Worm (Caenorhabditis elegans) whole organism, late embryonic: ENCODE measurements around the gene M110.3.

Source experiments
- C08G9.2 ChIP-seq: sonication (generic microtip); optimal IDR thresholded peaks from 2 replicates; lab custom pipeline; 2016; ENCODE audit warnings: mild to moderate bottlenecking, missing genetic modification characterization, moderate library complexity, missing compliant biosample characterization
- C38D4.7 ChIP-seq: fragments of 200-800 bp; sonication (Bioruptor generic); optimal IDR thresholded peaks from 2 replicates; lab custom pipeline; 2018; ENCODE audit warnings: mild to moderate bottlenecking, missing genetic modification characterization, moderate library complexity, missing compliant biosample characterization
- F13H6.1 ChIP-seq: sonication (generic microtip); optimal IDR thresholded peaks from 2 replicates; lab custom pipeline; 2016; ENCODE audit warnings: missing genetic modification characterization, missing compliant biosample characterization
- K09A11.1 ChIP-seq: sonication (generic microtip); optimal IDR thresholded peaks from 2 replicates; lab custom pipeline; 2017; ENCODE audit warnings: antibody characterized with exemption, mild to moderate bottlenecking, missing genetic modification characterization, missing compliant biosample characterization; ENCODE audit not compliant: insufficient read depth
- T23F11.4 ChIP-seq: fragments of 200-800 bp; sonication (Bioruptor generic); optimal IDR thresholded peaks from 2 replicates; lab custom pipeline; 2018; ENCODE audit warnings: mild to moderate bottlenecking, missing genetic modification characterization, missing compliant biosample characterization
- Y22D7AL.16 ChIP-seq: sonication (generic microtip); optimal IDR thresholded peaks from 2 replicates; lab custom pipeline; 2016; ENCODE audit warnings: missing genetic modification characterization, missing compliant biosample characterization
- ahr-1 ChIP-seq: sonication (generic microtip); optimal IDR thresholded peaks from 2 replicates; lab custom pipeline; 2016; ENCODE audit warnings: missing genetic modification characterization, missing compliant biosample characterization
- ceh-14 ChIP-seq: sonication (generic microtip); optimal IDR thresholded peaks from 2 replicates; lab custom pipeline; 2016; ENCODE audit warnings: missing genotype, missing genetic modification characterization, missing compliant biosample characterization
- ceh-19 ChIP-seq: fragments of 200-800 bp; sonication (Bioruptor generic); optimal IDR thresholded peaks from 2 replicates; lab custom pipeline; 2018; ENCODE audit warnings: mild to moderate bottlenecking, missing genetic modification characterization, missing compliant biosample characterization
- ceh-2 ChIP-seq: sonication (generic microtip); optimal IDR thresholded peaks from 2 replicates; lab custom pipeline; 2016; ENCODE audit warnings: missing genotype, missing genetic modification characterization, missing compliant biosample characterization
- ceh-24 ChIP-seq: sonication (generic microtip); optimal IDR thresholded peaks from 2 replicates; lab custom pipeline; 2016; ENCODE audit warnings: mild to moderate bottlenecking, missing genetic modification characterization, missing compliant biosample characterization
- ceh-30 ChIP-seq: fragments of 150-350 bp; optimal IDR thresholded peaks from 2 replicates; lab custom pipeline; 2014; ENCODE audit warnings: missing biosample characterization, missing genetic modification characterization
- ceh-45 ChIP-seq: fragments of 200-800 bp; sonication (Bioruptor generic); IDR thresholded peaks from 2 replicates; pipeline ENCODE4 v1.3.6; 2022; ENCODE audit warnings: missing genetic modification reagents, missing genetic modification characterization, missing compliant biosample characterization
- che-1 ChIP-seq: sonication (generic microtip); optimal IDR thresholded peaks from 2 replicates; lab custom pipeline; 2016; ENCODE audit warnings: mild to moderate bottlenecking, missing genetic modification characterization, missing compliant biosample characterization
- dve-1 ChIP-seq: sonication (generic microtip); optimal IDR thresholded peaks from 2 replicates; lab custom pipeline; 2017; ENCODE audit warnings: antibody characterized with exemption, mild to moderate bottlenecking, missing genetic modification characterization, missing compliant biosample characterization
- fax-1 ChIP-seq: sonication (generic microtip); optimal IDR thresholded peaks from 2 replicates; lab custom pipeline; 2016; ENCODE audit warnings: missing genotype, missing genetic modification characterization, missing compliant biosample characterization
- fkh-10 ChIP-seq: fragments of 150-350 bp; optimal IDR thresholded peaks from 2 replicates; lab custom pipeline; 2014; ENCODE audit warnings: missing biosample characterization, missing genetic modification reagents, missing genetic modification characterization
- fkh-6 ChIP-seq: sonication (generic microtip); optimal IDR thresholded peaks from 2 replicates; lab custom pipeline; 2016; ENCODE audit warnings: missing genetic modification characterization, missing compliant biosample characterization
- hlh-13 ChIP-seq: fragments of 200-800 bp; sonication (Bioruptor generic); optimal IDR thresholded peaks from 2 replicates; lab custom pipeline; 2018; ENCODE audit warnings: mild to moderate bottlenecking, missing genetic modification characterization, missing compliant biosample characterization
- hlh-15 ChIP-seq: sonication (generic microtip); optimal IDR thresholded peaks from 2 replicates; lab custom pipeline; 2016; ENCODE audit warnings: missing genetic modification characterization, missing compliant biosample characterization
- hlh-6 ChIP-seq: sonication (generic microtip); optimal IDR thresholded peaks from 2 replicates; lab custom pipeline; 2016; ENCODE audit warnings: missing genotype, missing genetic modification characterization, missing compliant biosample characterization
- hlh-8 ChIP-seq: sonication (generic microtip); optimal IDR thresholded peaks from 2 replicates; lab custom pipeline; 2016; ENCODE audit warnings: missing genotype, missing genetic modification characterization, missing compliant biosample characterization
- lim-6 ChIP-seq: sonication (generic microtip); optimal IDR thresholded peaks from 2 replicates; lab custom pipeline; 2016; ENCODE audit warnings: missing genetic modification characterization, missing compliant biosample characterization
- lin-11 ChIP-seq: fragments of 200-800 bp; sonication (Bioruptor generic); optimal IDR thresholded peaks from 2 replicates; lab custom pipeline; 2018; ENCODE audit warnings: mild to moderate bottlenecking, missing genetic modification characterization, missing compliant biosample characterization
- nfya-1 ChIP-seq: sonication (generic microtip); optimal IDR thresholded peaks from 2 replicates; lab custom pipeline; 2017; ENCODE audit warnings: missing genetic modification characterization, mild to moderate bottlenecking, missing compliant biosample characterization, antibody characterized with exemption, moderate library complexity
- nhr-11 ChIP-seq: fragments of 150-350 bp; optimal IDR thresholded peaks from 2 replicates; lab custom pipeline; 2014; ENCODE audit warnings: missing biosample characterization, missing genetic modification characterization
- nhr-232 ChIP-seq: sonication (generic microtip); optimal IDR thresholded peaks from 2 replicates; lab custom pipeline; 2016; ENCODE audit warnings: missing genetic modification characterization, missing compliant biosample characterization
- odd-2 ChIP-seq: sonication (generic microtip); optimal IDR thresholded peaks from 2 replicates; lab custom pipeline; 2017; ENCODE audit warnings: antibody characterized with exemption, mild to moderate bottlenecking, missing genetic modification characterization, missing compliant biosample characterization
- pax-1 ChIP-seq: fragments of 150-350 bp; optimal IDR thresholded peaks from 2 replicates; lab custom pipeline; 2014; ENCODE audit warnings: missing biosample characterization, missing genetic modification characterization
- pha-2 ChIP-seq: sonication (generic microtip); optimal IDR thresholded peaks from 2 replicates; lab custom pipeline; 2017; ENCODE audit warnings: mild to moderate bottlenecking, missing genetic modification characterization, missing compliant biosample characterization
- sdc-2 ChIP-seq: sonication (generic microtip); optimal IDR thresholded peaks from 2 replicates; lab custom pipeline; 2016; ENCODE audit warnings: missing genotype, missing genetic modification characterization, missing compliant biosample characterization
- syd-9 ChIP-seq: sonication (generic microtip); optimal IDR thresholded peaks from 2 replicates; lab custom pipeline; 2016; ENCODE audit warnings: mild to moderate bottlenecking, missing genetic modification characterization, moderate library complexity, missing compliant biosample characterization
- tbx-2 ChIP-seq: sonication (generic microtip); optimal IDR thresholded peaks from 2 replicates; lab custom pipeline; 2016; ENCODE audit warnings: missing genetic modification characterization, missing compliant biosample characterization
- tbx-7 ChIP-seq: sonication (generic microtip); optimal IDR thresholded peaks from 2 replicates; lab custom pipeline; 2016; ENCODE audit warnings: missing genotype, missing genetic modification characterization, missing compliant biosample characterization
- unc-42 ChIP-seq: sonication (generic microtip); optimal IDR thresholded peaks from 2 replicates; lab custom pipeline; 2016; ENCODE audit warnings: missing genotype, missing genetic modification characterization, missing compliant biosample characterization
- unc-86 ChIP-seq: sonication (generic microtip); optimal IDR thresholded peaks from 2 replicates; lab custom pipeline; 2016; ENCODE audit warnings: missing genetic modification characterization, missing compliant biosample characterization
- zip-5 ChIP-seq: sonication (generic microtip); optimal IDR thresholded peaks from 2 replicates; lab custom pipeline; 2016; ENCODE audit warnings: missing genetic modification characterization, missing compliant biosample characterization
- ztf-16 ChIP-seq: sonication (generic microtip); optimal IDR thresholded peaks from 2 replicates; lab custom pipeline; 2017; ENCODE audit warnings: missing genetic modification characterization, missing compliant biosample characterization

The M110.3 gene

ce11 chrII:8218266-8218665, 1.9 kb upstream of the M110.3 start:
- TF ChIP-seq T23F11.4 (no peak), syd-9 (no peak), odd-2 (tag; lab: Kevin White, UChicago) (no peak), ceh-45 (GFP tag; lab: Robert Waterston, UW) (no peak), Y22D7AL.16 (tag; lab: Kevin White, UChicago) (no peak), pax-1 (tag; lab: Kevin White, UChicago) (no peak), nhr-232 (tag; lab: Kevin White, UChicago) (no peak), dve-1 (no peak), lim-6 (tag; lab: Kevin White, UChicago) (no peak), fax-1 (tag; lab: Kevin White, UChicago) (no peak), K09A11.1 (tag; lab: Kevin White, UChicago) (no peak), che-1 (no peak), sdc-2 (no peak), hlh-8 (tag; lab: Kevin White, UChicago) (no peak), ceh-19 (GFP tag; lab: Kevin White, UChicago) (no peak), fkh-10 (no peak)

ce11 chrII:8216922-8217321, 506 bp upstream of the M110.3 start, which contains the start of gene ifg-1:
ifg-1 (plus strand) TSS chrII:8217222.
- no peak for TF ChIP-seq F13H6.1 (tag; lab: Kevin White, UChicago)
- TF ChIP-seq syd-9, result no peak
- no peak for TF ChIP-seq ztf-16 (tag; lab: Kevin White, UChicago)
- TF ChIP-seq zip-5, result no peak
- no peak for TF ChIP-seq tbx-2 (tag; lab: Kevin White, UChicago)
- TF ChIP-seq ahr-1 (tag; lab: Kevin White, UChicago), result no peak

ce11 chrII:8214367-8214766, 2.0 kb downstream of the M110.3 start, which contains the start of gene M110.10:
M110.10 (minus strand) TSS chrII:8214467.
- TF ChIP-seq C08G9.2 (no peak), hlh-6 (tag; lab: Kevin White, UChicago) (no peak), tbx-7 (no peak)

- TF ChIP-seq ceh-24 (tag; lab: Kevin White, UChicago), result no peak
- no peak for TF ChIP-seq lin-11 (tag; lab: Kevin White, UChicago)
- no peak for TF ChIP-seq hlh-15
- TF ChIP-seq C08G9.2, result no peak
- TF ChIP-seq ceh-19 (GFP tag; lab: Kevin White, UChicago), result no peak
- TF ChIP-seq unc-86, result no peak
- TF ChIP-seq C38D4.7 (GFP tag; lab: Kevin White, UChicago), result no peak
- no peak for TF ChIP-seq pha-2 (tag; lab: Kevin White, UChicago)
- TF ChIP-seq nhr-11 (tag; lab: Kevin White, UChicago), result no peak
- TF ChIP-seq ceh-14 (tag; lab: Kevin White, UChicago), result no peak
- no peak for TF ChIP-seq hlh-13
- no peak for TF ChIP-seq fkh-6 (tag; lab: Kevin White, UChicago)
- no peak for TF ChIP-seq unc-42
- TF ChIP-seq ceh-2 (tag; lab: Kevin White, UChicago), result no peak
- TF ChIP-seq ceh-45 (GFP tag; lab: Robert Waterston, UW), result no peak
- no peak for TF ChIP-seq ceh-30 (tag; lab: Kevin White, UChicago)
- TF ChIP-seq hlh-6 (tag; lab: Kevin White, UChicago), result no peak
- TF ChIP-seq nfya-1 (tag; lab: Kevin White, UChicago), result no peak
- TF ChIP-seq, all 69 proteins: peak for 0
Measured at ce11 chrII:8212680-8213079, 3.7 kb downstream of the M110.3 start, which contains the start of gene twk-3. twk-3 (minus strand) TSS chrII:8212780.
